Worm (Caenorhabditis elegans) whole organism, young adult: ENCODE data around the gene fkh-3.

Experiments
- B0035.1 ChIP-seq: sonication (generic microtip); optimal IDR thresholded peaks from 2 replicates; lab custom pipeline; 2016; ENCODE audit warnings: missing genetic modification characterization, mild to moderate bottlenecking, missing compliant biosample characterization, missing genotype, missing genetic modification reagents
- C17E4.6 ChIP-seq: fragments of 200-800 bp; sonication (Bioruptor generic); IDR thresholded peaks from 2 replicates; pipeline ENCODE4 v1.3.6; 2022; ENCODE audit warnings: missing genetic modification reagents, missing genetic modification characterization, missing compliant biosample characterization
- F10E7.11 ChIP-seq: sonication (generic microtip); optimal IDR thresholded peaks from 2 replicates; lab custom pipeline; 2017; ENCODE audit warnings: mild to moderate bottlenecking, missing genetic modification characterization, moderate library complexity, missing compliant biosample characterization
- F22D6.2 ChIP-seq: sonication (generic microtip); optimal IDR thresholded peaks from 2 replicates; lab custom pipeline; 2016; ENCODE audit warnings: mild to moderate bottlenecking, missing genetic modification characterization, missing compliant biosample characterization
- F33H1.4 ChIP-seq: fragments of 200-800 bp; sonication (Bioruptor generic); IDR thresholded peaks from 2 replicates; pipeline ENCODE4 v1.3.6; 2022; ENCODE audit warnings: missing genetic modification reagents, missing genetic modification characterization, missing compliant biosample characterization
- F37B4.10 ChIP-seq: fragments of 200-800 bp; sonication (Bioruptor generic); IDR thresholded peaks from 2 replicates; pipeline ENCODE4 v1.3.6; 2022; ENCODE audit warnings: missing genetic modification characterization, missing compliant biosample characterization
- F39B2.1 ChIP-seq: fragments of 200-800 bp; sonication (Bioruptor generic); IDR thresholded peaks from 2 replicates; pipeline ENCODE4 v1.3.6; 2022; ENCODE audit warnings: missing genetic modification reagents, missing genetic modification characterization, missing compliant biosample characterization
- F57C9.4 ChIP-seq: sonication (generic microtip); optimal IDR thresholded peaks from 2 replicates; lab custom pipeline; 2017; ENCODE audit warnings: mild to moderate bottlenecking, missing genetic modification characterization, missing compliant biosample characterization
- Y53F4B.3 ChIP-seq: fragments of 200-800 bp; sonication (Bioruptor generic); IDR thresholded peaks from 2 replicates; pipeline ENCODE4 v1.3.6; 2022; ENCODE audit warnings: missing genetic modification reagents, missing genetic modification characterization, missing compliant biosample characterization
- Y53G8AR.9 ChIP-seq: fragments of 200-800 bp; sonication (Bioruptor generic); conservative IDR thresholded peaks from 2 replicates; pipeline ENCODE4 v1.3.6; 2022; ENCODE audit warnings: missing genetic modification reagents, missing genetic modification characterization, missing compliant biosample characterization
- Y56A3A.18 ChIP-seq: fragments of 200-800 bp; sonication (Bioruptor generic); IDR thresholded peaks from 2 replicates; pipeline ENCODE4 v1.3.6; 2022; ENCODE audit warnings: missing genetic modification reagents, missing genetic modification characterization, missing compliant biosample characterization
- ZK185.1 ChIP-seq: sonication (generic microtip); optimal IDR thresholded peaks from 2 replicates; lab custom pipeline; 2016; ENCODE audit warnings: mild to moderate bottlenecking, missing genetic modification characterization, missing compliant biosample characterization; ENCODE audit not compliant: poor library complexity, severe bottlenecking
- ama-1 ChIP-seq, 3 experiments: fragments of 150-350 bp in 1 of 3; sonication (generic microtip) in 2 of 3; optimal IDR thresholded peaks; 2 replicates each; lab custom pipeline; 2014 to 2018; ENCODE audit warnings: missing biosample characterization in 2 of 3, missing genetic modification characterization in 2 of 3, missing genetic modification reagents in 2 of 3
- aptf-2 ChIP-seq: fragments of 200-800 bp; sonication (Bioruptor generic); conservative IDR thresholded peaks from 2 replicates; pipeline ENCODE4 v1.3.6; 2022; ENCODE audit warnings: missing genetic modification reagents, missing genetic modification characterization, missing compliant biosample characterization
- attf-5 ChIP-seq: fragments of 200-800 bp; sonication (Bioruptor generic); optimal IDR thresholded peaks from 2 replicates; lab custom pipeline; 2018; ENCODE audit warnings: mild to moderate bottlenecking, missing genetic modification characterization, missing compliant biosample characterization
- bed-1 ChIP-seq: fragments of 200-800 bp; sonication (Bioruptor generic); IDR thresholded peaks from 2 replicates; pipeline ENCODE4 v1.3.6; 2022; ENCODE audit warnings: missing genetic modification reagents, missing genetic modification characterization, missing compliant biosample characterization
- ceh-100 ChIP-seq: fragments of 200-800 bp; sonication (Bioruptor generic); IDR thresholded peaks from 2 replicates; pipeline ENCODE4 v1.3.6; 2022; ENCODE audit warnings: missing genetic modification reagents, missing genetic modification characterization, missing compliant biosample characterization
- ceh-91 ChIP-seq: fragments of 200-800 bp; sonication (Bioruptor generic); IDR thresholded peaks from 2 replicates; pipeline ENCODE4 v1.3.6; 2022; ENCODE audit warnings: missing genetic modification reagents, missing genetic modification characterization, missing compliant biosample characterization
- chd-7 ChIP-seq: sonication (generic microtip); optimal IDR thresholded peaks from 2 replicates; lab custom pipeline; 2016; ENCODE audit warnings: mild to moderate bottlenecking, missing genetic modification characterization, moderate library complexity, missing compliant biosample characterization
- dox-1 ChIP-seq: fragments of 200-800 bp; sonication (Bioruptor generic); IDR thresholded peaks from 2 replicates; pipeline ENCODE4 v1.3.6; 2022; ENCODE audit warnings: missing genetic modification reagents, missing genetic modification characterization, missing compliant biosample characterization
- dpff-1 ChIP-seq: sonication (generic microtip); optimal IDR thresholded peaks from 2 replicates; lab custom pipeline; 2017; ENCODE audit warnings: mild to moderate bottlenecking, missing genetic modification characterization, missing compliant biosample characterization
- dpl-1 ChIP-seq: fragments of 150-350 bp; optimal IDR thresholded peaks from 2 replicates; lab custom pipeline; 2014; ENCODE audit warnings: missing biosample characterization, missing genetic modification reagents, missing genetic modification characterization
- efl-1 ChIP-seq: fragments of 150-350 bp; optimal IDR thresholded peaks from 2 replicates; lab custom pipeline; 2014; ENCODE audit warnings: missing biosample characterization, missing genetic modification reagents, missing genetic modification characterization
- ekl-4 ChIP-seq: fragments of 200-800 bp; sonication (Bioruptor generic); IDR thresholded peaks from 2 replicates; pipeline ENCODE4 v1.3.6; 2022; ENCODE audit warnings: missing genetic modification reagents, missing genetic modification characterization, missing compliant biosample characterization
- him-1 ChIP-seq: sonication (generic microtip); optimal IDR thresholded peaks from 2 replicates; lab custom pipeline; 2016; ENCODE audit warnings: missing genotype, missing genetic modification reagents, missing genetic modification characterization, missing compliant biosample characterization
- hlh-12 ChIP-seq: sonication (generic microtip); optimal IDR thresholded peaks from 2 replicates; lab custom pipeline; 2016; ENCODE audit warnings: missing genetic modification characterization, missing compliant biosample characterization
- hmg-1.2 ChIP-seq: fragments of 200-800 bp; sonication (Bioruptor generic); IDR thresholded peaks from 2 replicates; pipeline ENCODE4 v1.3.6; 2022; ENCODE audit warnings: missing genetic modification reagents, missing genetic modification characterization, missing compliant biosample characterization
- hmg-20 ChIP-seq: fragments of 200-800 bp; sonication (Bioruptor generic); IDR thresholded peaks from 2 replicates; pipeline ENCODE4 v1.3.6; 2022; ENCODE audit warnings: missing genetic modification reagents, missing genetic modification characterization, missing compliant biosample characterization
- lag-1 ChIP-seq: fragments of 200-800 bp; sonication (Bioruptor generic); IDR thresholded peaks from 2 replicates; pipeline ENCODE4 v1.3.6; 2022; ENCODE audit warnings: missing genetic modification reagents, missing genetic modification characterization, missing compliant biosample characterization
- lin-40 ChIP-seq: sonication (generic microtip); optimal IDR thresholded peaks from 2 replicates; lab custom pipeline; 2016; ENCODE audit warnings: missing genetic modification characterization, mild to moderate bottlenecking, missing compliant biosample characterization, missing genotype, missing genetic modification reagents
- lsy-27 ChIP-seq: sonication (generic microtip); optimal IDR thresholded peaks from 2 replicates; lab custom pipeline; 2017; ENCODE audit warnings: missing genetic modification characterization, mild to moderate bottlenecking, missing compliant biosample characterization, antibody characterized with exemption, missing genotype, borderline replicate concordance; ENCODE audit not compliant: insufficient read depth
- madf-10 ChIP-seq: sonication (generic microtip); optimal IDR thresholded peaks from 2 replicates; lab custom pipeline; 2016; ENCODE audit warnings: mild to moderate bottlenecking, missing genetic modification characterization, missing compliant biosample characterization
- mel-28 ChIP-seq: sonication (generic microtip); optimal IDR thresholded peaks from 2 replicates; lab custom pipeline; 2016; ENCODE audit warnings: borderline replicate concordance, mild to moderate bottlenecking, missing genetic modification characterization, missing compliant biosample characterization
- nfyb-1 ChIP-seq: fragments of 200-800 bp; sonication (Bioruptor generic); IDR thresholded peaks from 2 replicates; pipeline ENCODE4 v1.3.6; 2022; ENCODE audit warnings: missing genetic modification reagents, missing genetic modification characterization, missing compliant biosample characterization
- nhr-179 ChIP-seq: sonication (generic microtip); optimal IDR thresholded peaks from 2 replicates; lab custom pipeline; 2016; ENCODE audit warnings: mild to moderate bottlenecking, missing genetic modification characterization, missing compliant biosample characterization
- nhr-90 ChIP-seq: sonication (generic microtip); optimal IDR thresholded peaks from 2 replicates; lab custom pipeline; 2016; ENCODE audit warnings: missing genotype, mild to moderate bottlenecking, missing genetic modification characterization, missing compliant biosample characterization
- rec-8 ChIP-seq, 2 experiments: sonication (generic microtip); optimal IDR thresholded peaks; 2 replicates each; lab custom pipeline; 2016; ENCODE audit warnings: mild to moderate bottlenecking in 2 of 2, missing genetic modification characterization in 2 of 2, missing genetic modification reagents in 2 of 2, missing genotype in 2 of 2, missing biosample characterization in 1 of 2, missing compliant biosample characterization in 1 of 2, moderate library complexity in 1 of 2
- snpc-1.3 ChIP-seq: sonication (generic microtip); optimal IDR thresholded peaks from 2 replicates; lab custom pipeline; 2017; ENCODE audit warnings: missing genetic modification characterization, mild to moderate bottlenecking, missing compliant biosample characterization, antibody characterized with exemption, moderate library complexity, missing genotype, missing genetic modification reagents; ENCODE audit not compliant: insufficient read depth
- somi-1 ChIP-seq: fragments of 200-800 bp; sonication (Bioruptor generic); optimal IDR thresholded peaks from 2 replicates; lab custom pipeline; 2018; ENCODE audit warnings: mild to moderate bottlenecking, missing genetic modification characterization, missing compliant biosample characterization
- sptf-2 ChIP-seq: fragments of 200-800 bp; sonication (Bioruptor generic); optimal IDR thresholded peaks from 2 replicates; lab custom pipeline; 2018; ENCODE audit warnings: mild to moderate bottlenecking, missing genetic modification characterization, missing compliant biosample characterization
- tbp1 ChIP-seq: fragments of 200-800 bp; sonication (Bioruptor generic); optimal IDR thresholded peaks from 2 replicates; lab custom pipeline; 2018; ENCODE audit warnings: mild to moderate bottlenecking, missing genetic modification characterization, missing compliant biosample characterization
- zim-3 ChIP-seq: sonication (generic microtip); optimal IDR thresholded peaks from 2 replicates; lab custom pipeline; 2017; ENCODE audit warnings: mild to moderate bottlenecking, missing genetic modification characterization, moderate library complexity, missing compliant biosample characterization
- ztf-22 ChIP-seq: fragments of 200-800 bp; sonication (Bioruptor generic); optimal IDR thresholded peaks from 2 replicates; lab custom pipeline; 2018; ENCODE audit warnings: mild to moderate bottlenecking, missing genetic modification characterization, moderate library complexity, missing compliant biosample characterization

Gene fkh-3

DNA sequence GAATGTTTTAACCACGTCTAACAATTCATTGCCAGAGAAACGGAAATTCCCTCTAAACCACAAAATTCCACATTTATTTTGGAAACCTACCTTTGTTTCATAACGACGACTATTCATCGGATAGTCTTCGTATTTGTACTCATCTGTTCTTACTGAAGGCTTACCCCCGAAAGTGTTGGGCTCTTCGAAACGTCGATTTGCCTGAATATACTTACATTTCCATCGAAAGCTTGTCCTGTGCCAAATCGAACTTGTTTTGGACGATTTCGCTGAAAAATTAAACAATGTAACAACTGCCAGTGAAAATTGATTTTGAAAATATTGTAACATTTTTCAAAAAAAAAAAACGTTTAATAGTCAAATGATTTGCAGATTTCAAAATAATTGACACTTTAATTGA, 39.3 kb upstream of the fkh-3 start, which contains the start of gene F02D10.3:
Gene F02D10.3 (minus strand): TSS at position 101 of the 400 bp plus-strand sequence.
- TF ChIP-seq rec-8 (tag; optimal IDR thresholded peaks at IDR 0.05; lab: Kevin White, UChicago) (no peak), C17E4.6 (no peak), F33H1.4 (GFP tag; lab: Robert Waterston, UW) (no peak), zim-3 (tag; lab: Kevin White, UChicago) (no peak), ceh-100 (GFP tag; lab: Robert Waterston, UW) (no peak), lsy-27 (tag; lab: Kevin White, UChicago) (no peak), hmg-20 (no peak), F39B2.1 (GFP tag; lab: Robert Waterston, UW) (no peak), dpff-1 (no peak), mel-28 (tag; lab: Kevin White, UChicago) (no peak), Y53F4B.3 (GFP tag; lab: Robert Waterston, UW) (no peak)

- TF ChIP-seq hlh-12 (tag; lab: Kevin White, UChicago) (no peak), lag-1 (no peak), dpl-1 (GFP tag; lab: Kevin White, UChicago) (no peak), nhr-90 (tag; lab: Kevin White, UChicago) (no peak), mel-28 (tag; lab: Kevin White, UChicago) (no peak), chd-7 (no peak), sptf-2 (GFP tag; lab: Kevin White, UChicago) (no peak), F57C9.4 (tag; lab: Kevin White, UChicago) (no peak), tbp1 (no peak), him-1 (tag; lab: Kevin White, UChicago) (no peak), ekl-4 (GFP tag; lab: Robert Waterston, UW) (no peak), B0035.1 (tag; lab: Kevin White, UChicago) (no peak), Y56A3A.18 (GFP tag; lab: Robert Waterston, UW) (no peak), Y53G8AR.9 (GFP tag; lab: Robert Waterston, UW) (no peak), ama-1 (optimal IDR thresholded peaks at IDR 0.05; lab: Kevin White, UChicago) (no peak), ama-1 (GFP tag; optimal IDR thresholded peaks at IDR 0.05; lab: Kevin White, UChicago) (no peak), F37B4.10 (GFP tag; lab: Robert Waterston, UW) (no peak), F22D6.2 (tag; lab: Kevin White, UChicago) (no peak)
Observed at ce11 chrX:13456442-13456841, 33.2 kb upstream of the fkh-3 start, which contains the start of gene flr-1. Gene flr-1 (minus strand): TSS chrX:13456542.

ce11 chrX:13451578-13451977, 28.3 kb upstream of the fkh-3 start, which contains the start of gene F02D10.6:
Gene F02D10.6 (minus strand): TSS chrX:13451678.
- TF ChIP-seq bed-1 (GFP tag; lab: Robert Waterston, UW) (no peak), efl-1 (GFP tag; lab: Kevin White, UChicago) (peak; percentile 14)
- TF ChIP-seq, all 124 proteins: peak for 1

ce11 chrX:13448665-13449099, 25.4 kb upstream of the fkh-3 start:
- TF ChIP-seq madf-10 (tag; lab: Kevin White, UChicago) (peak; percentile 88), ztf-22 (peak; percentile 25), dox-1 (GFP tag; lab: Robert Waterston, UW) (peak; percentile 93; the same call in 1 of the 2 replicates), ekl-4 (GFP tag; lab: Robert Waterston, UW) (peak; percentile 67), hmg-1.2 (GFP tag; lab: Robert Waterston, UW) (peak; percentile 84), lag-1 (0 out of 2 replicates have a peak, but pooled peaks have one; percentile 7), ZK185.1 (peak; percentile 76), aptf-2 (0 out of 2 replicates have a peak, but pooled peaks have one; percentile 55), attf-5 (GFP tag; lab: Kevin White, UChicago) (peak; percentile 74), nfyb-1 (GFP tag; lab: Robert Waterston, UW) (peak; percentile 81), lin-40 (tag; lab: Kevin White, UChicago) (peak; percentile 87), nhr-179 (tag; lab: Kevin White, UChicago) (peak; percentile 71), B0035.1 (tag; lab: Kevin White, UChicago) (peak; percentile 86), F10E7.11 (tag; lab: Kevin White, UChicago) (peak; percentile 64), snpc-1.3 (peak; percentile 73), somi-1 (GFP tag; lab: Kevin White, UChicago) (peak; percentile 84), ceh-91 (GFP tag; lab: Robert Waterston, UW) (0 out of 2 replicates have a peak, but pooled peaks have one; percentile 37)
